Fruit fly (Drosophila melanogaster): Measurements from ENCODE around the gene GatC.

The GatC gene

DNA sequence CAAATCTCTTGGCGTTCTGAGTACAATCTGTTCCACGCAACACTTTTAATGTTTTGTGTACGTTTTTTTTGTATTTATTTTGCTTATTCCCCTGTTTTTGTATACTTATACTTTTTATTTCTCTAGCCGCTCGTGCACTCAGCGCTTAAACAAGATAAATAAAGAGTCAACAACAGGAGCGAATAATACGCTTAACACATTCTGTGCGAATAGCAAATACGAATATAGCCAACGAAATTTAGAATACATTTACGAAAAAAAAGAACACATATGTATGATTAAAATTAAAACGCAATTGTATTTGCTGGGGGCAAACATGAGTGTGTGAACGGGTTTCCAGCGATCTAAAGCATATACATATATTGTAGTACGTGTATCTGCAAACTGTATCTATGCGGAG lies 49.0 kb upstream of the GatC start (continued):
- TF ChIP-seq CG6792 (GFP tag; optimal IDR thresholded peaks at IDR 0.05) = no peak

DNA sequence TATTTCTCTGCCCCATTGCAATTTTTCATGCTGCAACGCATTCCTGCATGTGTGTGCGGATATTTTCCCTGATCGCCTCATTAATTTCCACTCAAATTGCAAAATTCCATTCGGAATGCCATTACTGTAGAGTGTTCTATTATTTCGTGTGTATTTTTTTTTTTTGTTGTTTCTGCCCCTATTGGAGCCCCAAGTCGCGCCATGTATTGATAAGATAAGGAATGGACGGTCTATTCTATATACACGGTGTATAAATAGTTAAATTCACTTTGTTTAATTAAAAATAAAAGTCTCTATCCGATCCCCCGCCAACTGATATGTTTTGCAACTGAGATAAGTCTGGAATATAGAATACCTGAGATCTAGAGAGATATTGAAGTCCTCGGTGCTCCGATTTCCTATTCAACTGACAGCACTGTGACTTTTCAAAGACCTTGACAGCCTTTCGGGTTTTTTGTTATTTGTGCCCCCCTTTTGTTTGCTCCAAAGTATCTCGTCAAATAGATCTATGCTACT lies 48.5 kb upstream of the GatC start:
- no peak for TF ChIP-seq salr (GFP tag; optimal IDR thresholded peaks at IDR 0.05)
- no peak for TF ChIP-seq Lpt (GFP tag; optimal IDR thresholded peaks at IDR 0.05)
- peak; percentile 20 for TF ChIP-seq Eip93F (GFP tag; optimal IDR thresholded peaks at IDR 0.05)
- no peak for TF ChIP-seq Blimp-1 (GFP tag; optimal IDR thresholded peaks at IDR 0.05)
- peak; percentile 74 for TF ChIP-seq svp (GFP tag)
- TF ChIP-seq spab (GFP tag; optimal IDR thresholded peaks at IDR 0.05) = no peak
- TF ChIP-seq CG16779 (tag; optimal IDR thresholded peaks at IDR 0.05) = no peak
- TF ChIP-seq Sox15 (GFP tag; optimal IDR thresholded peaks at IDR 0.05) = no peak

dm6 chr2L:13878801-13879200 lies 45.9 kb upstream of the GatC start:
- TF ChIP-seq dac (GFP tag; optimal IDR thresholded peaks at IDR 0.05) (no peak), svp (GFP tag) (peak; percentile 44), CG6808 (GFP tag; optimal IDR thresholded peaks at IDR 0.05) (no peak), CG32006 (GFP tag; optimal IDR thresholded peaks at IDR 0.05) (no peak), Sox102F (GFP tag; optimal IDR thresholded peaks at IDR 0.05) (peak; percentile 3), dsx (GFP tag; optimal IDR thresholded peaks at IDR 0.05; ENCODE audit: poor library complexity, severe bottlenecking) (peak; percentile 39), CG34406 (GFP tag; optimal IDR thresholded peaks at IDR 0.05) (no peak), CG1621 (tag; optimal IDR thresholded peaks at IDR 0.05) (no peak), CG4318 (GFP tag; optimal IDR thresholded peaks at IDR 0.05) (no peak), spab (GFP tag; optimal IDR thresholded peaks at IDR 0.05) (no peak), CG6163 (GFP tag; IDR thresholded peaks at IDR 0.05) (peak; percentile 41; the same call in 2 of the 3 replicates), esn (GFP tag; optimal IDR thresholded peaks at IDR 0.05) (peak; percentile 12), Blimp-1 (GFP tag; optimal IDR thresholded peaks at IDR 0.05) (no peak), Hr4 (GFP tag; optimal IDR thresholded peaks at IDR 0.05) (no peak), CG3919 (GFP tag; optimal IDR thresholded peaks at IDR 0.05) (peak; percentile 35), CG16779 (tag; optimal IDR thresholded peaks at IDR 0.05) (peak; percentile 30), CG6792 (GFP tag; optimal IDR thresholded peaks at IDR 0.05) (no peak), fd85E (GFP tag; optimal IDR thresholded peaks at IDR 0.05) (no peak), CG11902 (GFP tag; optimal IDR thresholded peaks at IDR 0.05) (no peak), ss (GFP tag; optimal IDR thresholded peaks at IDR 0.05) (peak; percentile 12 to 25), Hr38 (GFP tag; optimal IDR thresholded peaks at IDR 0.05) (no peak), lz (GFP tag; optimal IDR thresholded peaks at IDR 0.05) (no peak), net (GFP tag; optimal IDR thresholded peaks at IDR 0.05) (peak; percentile 7), CG7368 (GFP tag; optimal IDR thresholded peaks at IDR 0.05) (peak; percentile 18), CG8632 (GFP tag; optimal IDR thresholded peaks at IDR 0.05) (no peak), Sox14 (GFP tag; optimal IDR thresholded peaks at IDR 0.05) (no peak), Eip78C (GFP tag) (no peak), Sox15 (GFP tag; optimal IDR thresholded peaks at IDR 0.05) (no peak), vri (GFP tag; optimal IDR thresholded peaks at IDR 0.05) (peak; percentile 71), CG6854 (GFP tag; optimal IDR thresholded peaks at IDR 0.05) (peak; percentile 43), Gug (GFP tag; IDR thresholded peaks at IDR 0.05) (peak; percentile 26; the same call in 1 of the 2 replicates), CG8319 (GFP tag; optimal IDR thresholded peaks at IDR 0.05) (no peak), CG15336 (GFP tag; IDR thresholded peaks at IDR 0.05) (no peak), Met (GFP tag; optimal IDR thresholded peaks at IDR 0.05) (no peak), pdm3 (GFP tag; optimal IDR thresholded peaks at IDR 0.05) (no peak), CG11294 (GFP tag; IDR thresholded peaks at IDR 0.05) (no peak), CG6276 (GFP tag; optimal IDR thresholded peaks at IDR 0.05) (peak; percentile 6), Lpt (GFP tag; optimal IDR thresholded peaks at IDR 0.05) (no peak), CG9139 (GFP tag; optimal IDR thresholded peaks at IDR 0.05) (peak; percentile 17), eg (GFP tag; IDR thresholded peaks at IDR 0.05) (peak; percentile 64; the same call in 2 of the 3 replicates), cyc (GFP tag; optimal IDR thresholded peaks at IDR 0.05) (no peak), CG10631 (GFP tag; optimal IDR thresholded peaks at IDR 0.05) (no peak), fkh (GFP tag; optimal IDR thresholded peaks at IDR 0.05) (peak; percentile 48)
